Worm (Caenorhabditis elegans) whole organism, young adult: ENCODE data around the gene srr-1.

Source experiments
- B0019.2 ChIP-seq: fragments of 200-800 bp; sonication (Bioruptor generic); conservative IDR thresholded peaks from 2 replicates; pipeline ENCODE4 v1.3.6; 2022; ENCODE audit warnings: missing genetic modification reagents, missing genetic modification characterization, missing compliant biosample characterization
- B0261.1 ChIP-seq: sonication (generic microtip); optimal IDR thresholded peaks from 2 replicates; lab custom pipeline; 2016; ENCODE audit warnings: mild to moderate bottlenecking, missing genetic modification characterization, moderate library complexity, missing compliant biosample characterization
- C06A6.2 ChIP-seq: fragments of 200-800 bp; sonication (Bioruptor generic); conservative IDR thresholded peaks from 2 replicates; pipeline ENCODE4 v1.3.6; 2022; ENCODE audit warnings: missing genetic modification characterization, missing compliant biosample characterization
- C17E4.6 ChIP-seq: fragments of 200-800 bp; sonication (Bioruptor generic); IDR thresholded peaks from 2 replicates; pipeline ENCODE4 v1.3.6; 2022; ENCODE audit warnings: missing genetic modification reagents, missing genetic modification characterization, missing compliant biosample characterization
- D2030.7 ChIP-seq: fragments of 200-800 bp; sonication (Bioruptor generic); IDR thresholded peaks from 2 replicates; pipeline ENCODE4 v1.3.6; 2022; ENCODE audit warnings: missing genetic modification reagents, missing genetic modification characterization, missing compliant biosample characterization
- F10E7.11 ChIP-seq: sonication (generic microtip); optimal IDR thresholded peaks from 2 replicates; lab custom pipeline; 2017; ENCODE audit warnings: mild to moderate bottlenecking, missing genetic modification characterization, moderate library complexity, missing compliant biosample characterization
- F22D6.2 ChIP-seq: sonication (generic microtip); optimal IDR thresholded peaks from 2 replicates; lab custom pipeline; 2016; ENCODE audit warnings: mild to moderate bottlenecking, missing genetic modification characterization, missing compliant biosample characterization
- F23B12.7 ChIP-seq: sonication (generic microtip); optimal IDR thresholded peaks from 2 replicates; lab custom pipeline; 2017; ENCODE audit warnings: missing genetic modification characterization, mild to moderate bottlenecking, missing compliant biosample characterization, antibody characterized with exemption, moderate library complexity; ENCODE audit not compliant: insufficient read depth
- F39B2.1 ChIP-seq: fragments of 200-800 bp; sonication (Bioruptor generic); IDR thresholded peaks from 2 replicates; pipeline ENCODE4 v1.3.6; 2022; ENCODE audit warnings: missing genetic modification reagents, missing genetic modification characterization, missing compliant biosample characterization
- F57C9.4 ChIP-seq: sonication (generic microtip); optimal IDR thresholded peaks from 2 replicates; lab custom pipeline; 2017; ENCODE audit warnings: mild to moderate bottlenecking, missing genetic modification characterization, missing compliant biosample characterization
- K11D2.4 ChIP-seq: fragments of 200-800 bp; sonication (Bioruptor generic); IDR thresholded peaks from 2 replicates; pipeline ENCODE4 v1.3.6; 2022; ENCODE audit warnings: missing genetic modification reagents, missing genetic modification characterization, missing compliant biosample characterization
- K12H6.12 ChIP-seq: fragments of 200-800 bp; sonication (Bioruptor generic); optimal IDR thresholded peaks from 2 replicates; lab custom pipeline; 2018; ENCODE audit warnings: mild to moderate bottlenecking, missing genetic modification characterization, missing compliant biosample characterization
- T26A5.8 ChIP-seq: sonication (generic microtip); optimal IDR thresholded peaks from 2 replicates; lab custom pipeline; 2016; ENCODE audit warnings: missing genetic modification characterization, missing compliant biosample characterization
- Y67H2A.10 ChIP-seq: fragments of 200-800 bp; sonication (Bioruptor generic); conservative IDR thresholded peaks from 2 replicates; pipeline ENCODE4 v1.3.6; 2022; ENCODE audit warnings: missing genetic modification reagents, missing genetic modification characterization, missing compliant biosample characterization
- aptf-3 ChIP-seq: fragments of 200-800 bp; sonication (Bioruptor generic); IDR thresholded peaks from 2 replicates; pipeline ENCODE4 v1.3.6; 2022; ENCODE audit warnings: missing genetic modification characterization, missing compliant biosample characterization
- atf-7 ChIP-seq: sonication (generic microtip); optimal IDR thresholded peaks from 2 replicates; lab custom pipeline; 2017; ENCODE audit warnings: mild to moderate bottlenecking, missing genetic modification characterization, missing compliant biosample characterization
- athp-1 ChIP-seq: sonication (generic microtip); optimal IDR thresholded peaks from 2 replicates; lab custom pipeline; 2017; ENCODE audit warnings: mild to moderate bottlenecking, missing genetic modification characterization, missing compliant biosample characterization
- attf-5 ChIP-seq: fragments of 200-800 bp; sonication (Bioruptor generic); optimal IDR thresholded peaks from 2 replicates; lab custom pipeline; 2018; ENCODE audit warnings: mild to moderate bottlenecking, missing genetic modification characterization, missing compliant biosample characterization
- attf-6 ChIP-seq: fragments of 200-800 bp; sonication (Bioruptor generic); IDR thresholded peaks from 2 replicates; pipeline ENCODE4 v1.3.6; 2022; ENCODE audit warnings: missing genetic modification reagents, missing genetic modification characterization, missing compliant biosample characterization
- ceh-40 ChIP-seq: fragments of 200-800 bp; sonication (Bioruptor generic); IDR thresholded peaks from 2 replicates; pipeline ENCODE4 v1.3.6; 2022; ENCODE audit warnings: missing genetic modification characterization, missing compliant biosample characterization
- ceh-58 ChIP-seq: fragments of 200-800 bp; sonication (Bioruptor generic); IDR thresholded peaks from 2 replicates; pipeline ENCODE4 v1.3.6; 2022; ENCODE audit warnings: missing genetic modification characterization, missing compliant biosample characterization
- ceh-91 ChIP-seq: fragments of 200-800 bp; sonication (Bioruptor generic); IDR thresholded peaks from 2 replicates; pipeline ENCODE4 v1.3.6; 2022; ENCODE audit warnings: missing genetic modification reagents, missing genetic modification characterization, missing compliant biosample characterization
- die-1 ChIP-seq: sonication (generic microtip); optimal IDR thresholded peaks from 2 replicates; lab custom pipeline; 2016; ENCODE audit warnings: missing genotype, mild to moderate bottlenecking, missing genetic modification characterization, missing compliant biosample characterization
- dox-1 ChIP-seq: fragments of 200-800 bp; sonication (Bioruptor generic); IDR thresholded peaks from 2 replicates; pipeline ENCODE4 v1.3.6; 2022; ENCODE audit warnings: missing genetic modification reagents, missing genetic modification characterization, missing compliant biosample characterization
- dpff-1 ChIP-seq: sonication (generic microtip); optimal IDR thresholded peaks from 2 replicates; lab custom pipeline; 2017; ENCODE audit warnings: mild to moderate bottlenecking, missing genetic modification characterization, missing compliant biosample characterization
- efl-1 ChIP-seq: fragments of 150-350 bp; optimal IDR thresholded peaks from 2 replicates; lab custom pipeline; 2014; ENCODE audit warnings: missing biosample characterization, missing genetic modification reagents, missing genetic modification characterization
- egrh-3 ChIP-seq: fragments of 200-800 bp; sonication (Bioruptor generic); IDR thresholded peaks from 2 replicates; pipeline ENCODE4 v1.3.6; 2022; ENCODE audit warnings: missing genetic modification reagents, missing genetic modification characterization, missing compliant biosample characterization
- ekl-4 ChIP-seq: fragments of 200-800 bp; sonication (Bioruptor generic); IDR thresholded peaks from 2 replicates; pipeline ENCODE4 v1.3.6; 2022; ENCODE audit warnings: missing genetic modification reagents, missing genetic modification characterization, missing compliant biosample characterization
- ets-4 ChIP-seq: fragments of 200-800 bp; sonication (Bioruptor generic); optimal IDR thresholded peaks from 2 replicates; lab custom pipeline; 2018; ENCODE audit warnings: mild to moderate bottlenecking, missing genetic modification characterization, missing compliant biosample characterization
- hrde-1 ChIP-seq: sonication (generic microtip); optimal IDR thresholded peaks from 2 replicates; lab custom pipeline; 2016; ENCODE audit warnings: missing genetic modification characterization, mild to moderate bottlenecking, missing compliant biosample characterization, moderate library complexity, missing genotype, missing genetic modification reagents, borderline replicate concordance
- hsf-1 ChIP-seq: fragments of 200-800 bp; sonication (Bioruptor generic); IDR thresholded peaks from 2 replicates; pipeline ENCODE4 v1.3.6; 2022; ENCODE audit warnings: missing genetic modification reagents, missing genetic modification characterization, missing compliant biosample characterization
- lag-1 ChIP-seq: fragments of 200-800 bp; sonication (Bioruptor generic); IDR thresholded peaks from 2 replicates; pipeline ENCODE4 v1.3.6; 2022; ENCODE audit warnings: missing genetic modification reagents, missing genetic modification characterization, missing compliant biosample characterization
- let-526 ChIP-seq: fragments of 200-800 bp; sonication (Bioruptor generic); IDR thresholded peaks from 2 replicates; pipeline ENCODE4 v1.3.6; 2022; ENCODE audit warnings: missing genetic modification reagents, missing genetic modification characterization, missing compliant biosample characterization
- lin-35 ChIP-seq, 3 experiments: fragments of 150-350 bp in 2 of 3; sonication (generic microtip) in 1 of 3; optimal IDR thresholded peaks; 2 replicates each; lab custom pipeline; 2014 to 2018; ENCODE audit warnings: missing biosample characterization in 3 of 3, missing genetic modification characterization in 3 of 3, missing genetic modification reagents in 3 of 3
- lin-40 ChIP-seq: sonication (generic microtip); optimal IDR thresholded peaks from 2 replicates; lab custom pipeline; 2016; ENCODE audit warnings: missing genetic modification characterization, mild to moderate bottlenecking, missing compliant biosample characterization, missing genotype, missing genetic modification reagents
- lin-54 ChIP-seq: fragments of 200-800 bp; sonication (Bioruptor generic); optimal IDR thresholded peaks from 2 replicates; lab custom pipeline; 2018; ENCODE audit warnings: mild to moderate bottlenecking, missing genetic modification characterization, missing compliant biosample characterization
- madf-6 ChIP-seq: fragments of 200-800 bp; sonication (Bioruptor generic); IDR thresholded peaks from 2 replicates; pipeline ENCODE4 v1.3.6; 2022; ENCODE audit warnings: missing genetic modification reagents, missing genetic modification characterization, missing compliant biosample characterization
- madf-8 ChIP-seq: fragments of 200-800 bp; sonication (Bioruptor generic); conservative IDR thresholded peaks from 2 replicates; pipeline ENCODE4 v1.3.6; 2022; ENCODE audit warnings: missing genetic modification reagents, missing genetic modification characterization, missing compliant biosample characterization
- mcd-1 ChIP-seq: fragments of 200-800 bp; sonication (Bioruptor generic); IDR thresholded peaks from 2 replicates; pipeline ENCODE4 v1.3.6; 2022; ENCODE audit warnings: missing genetic modification reagents, missing genetic modification characterization, missing compliant biosample characterization
- mel-28 ChIP-seq: sonication (generic microtip); optimal IDR thresholded peaks from 2 replicates; lab custom pipeline; 2016; ENCODE audit warnings: borderline replicate concordance, mild to moderate bottlenecking, missing genetic modification characterization, missing compliant biosample characterization
- mes-4 ChIP-seq: sonication (generic microtip); optimal IDR thresholded peaks from 2 replicates; lab custom pipeline; 2016; ENCODE audit warnings: missing genotype, missing genetic modification characterization, missing compliant biosample characterization
- nhr-120 ChIP-seq: fragments of 200-800 bp; sonication (Bioruptor generic); IDR thresholded peaks from 2 replicates; pipeline ENCODE4 v1.3.6; 2022; ENCODE audit warnings: missing genetic modification characterization, missing compliant biosample characterization
- nhr-27 ChIP-seq: fragments of 200-800 bp; sonication (Bioruptor generic); optimal IDR thresholded peaks from 2 replicates; lab custom pipeline; 2018; ENCODE audit warnings: mild to moderate bottlenecking, missing genetic modification characterization, moderate library complexity, missing compliant biosample characterization
- pbrm-1 ChIP-seq: fragments of 200-800 bp; sonication (Bioruptor generic); IDR thresholded peaks from 2 replicates; pipeline ENCODE4 v1.3.6; 2022; ENCODE audit warnings: missing genetic modification reagents, missing genetic modification characterization, missing compliant biosample characterization
- rcor-1 ChIP-seq: fragments of 200-800 bp; sonication (Bioruptor generic); IDR thresholded peaks from 2 replicates; pipeline ENCODE4 v1.3.6; 2022; ENCODE audit warnings: missing genetic modification reagents, missing genetic modification characterization, missing compliant biosample characterization
- snpc-1.1 ChIP-seq: sonication (generic microtip); optimal IDR thresholded peaks from 2 replicates; lab custom pipeline; 2017; ENCODE audit warnings: missing genetic modification characterization, mild to moderate bottlenecking, missing compliant biosample characterization, antibody characterized with exemption, moderate library complexity, missing genotype, missing genetic modification reagents; ENCODE audit not compliant: insufficient read depth
- sptf-2 ChIP-seq: fragments of 200-800 bp; sonication (Bioruptor generic); optimal IDR thresholded peaks from 2 replicates; lab custom pipeline; 2018; ENCODE audit warnings: mild to moderate bottlenecking, missing genetic modification characterization, missing compliant biosample characterization
- zfh-2 ChIP-seq: fragments of 200-800 bp; sonication (Bioruptor generic); conservative IDR thresholded peaks from 2 replicates; pipeline ENCODE4 v1.3.6; 2022; ENCODE audit warnings: missing genetic modification reagents, missing genetic modification characterization, missing compliant biosample characterization
- ztf-3 ChIP-seq: fragments of 200-800 bp; sonication (Bioruptor generic); optimal IDR thresholded peaks from 2 replicates; lab custom pipeline; 2018; ENCODE audit warnings: mild to moderate bottlenecking, missing genetic modification characterization, missing compliant biosample characterization

Gene srr-1

ce11 chrV:13003378-13003777 lies 50.2 kb downstream of the srr-1 start (continued):
- TF ChIP-seq Y67H2A.10 (GFP tag; lab: Robert Waterston, UW) (no peak), nhr-27 (no peak), madf-8 (GFP tag; lab: Robert Waterston, UW) (no peak), ceh-58 (no peak), F57C9.4 (no peak), K12H6.12 (tag; lab: Kevin White, UChicago) (peak; percentile 58), ceh-40 (peak; percentile 18; the same call in 1 of the 2 replicates), efl-1 (GFP tag; lab: Kevin White, UChicago) (no peak), ztf-3 (peak; percentile 45), attf-5 (GFP tag; lab: Kevin White, UChicago) (no peak), rcor-1 (GFP tag; lab: Robert Waterston, UW) (peak; percentile 71), ets-4 (GFP tag; lab: Kevin White, UChicago) (no peak), hsf-1 (no peak), K11D2.4 (GFP tag; lab: Robert Waterston, UW) (no peak), lag-1 (GFP tag; lab: Robert Waterston, UW) (no peak), atf-7 (tag; lab: Kevin White, UChicago) (peak; percentile 69), athp-1 (tag; lab: Kevin White, UChicago) (peak; percentile 50), aptf-3 (GFP tag; lab: Robert Waterston, UW) (0 out of 2 replicates have a peak, but pooled peaks have one; percentile 13), egrh-3 (no peak), F23B12.7 (tag; lab: Kevin White, UChicago) (peak; percentile 76), F39B2.1 (GFP tag; lab: Robert Waterston, UW) (no peak), B0261.1 (tag; lab: Kevin White, UChicago) (peak; percentile 87), madf-6 (GFP tag; lab: Robert Waterston, UW) (peak; percentile 65), dox-1 (GFP tag; lab: Robert Waterston, UW) (peak; percentile 72; the same call in 1 of the 2 replicates), T26A5.8 (tag; lab: Kevin White, UChicago) (no peak), zfh-2 (GFP tag; lab: Robert Waterston, UW) (0 out of 2 replicates have a peak, but pooled peaks have one; percentile 36), lin-40 (tag; lab: Kevin White, UChicago) (peak; percentile 76), D2030.7 (GFP tag; lab: Robert Waterston, UW) (peak; percentile 39; the same call in 1 of the 2 replicates), ekl-4 (peak; percentile 58; the same call in 1 of the 2 replicates), dpff-1 (tag; lab: Kevin White, UChicago) (no peak), lin-35 (GFP tag; optimal IDR thresholded peaks at IDR 0.05; lab: Kevin White, UChicago) (peak in 1 of 3 experiments; percentile 56), attf-6 (GFP tag; lab: Robert Waterston, UW) (no peak), F10E7.11 (no peak), mel-28 (tag; lab: Kevin White, UChicago) (peak; percentile 22), nhr-120 (GFP tag; lab: Robert Waterston, UW) (no peak), B0019.2 (GFP tag; lab: Robert Waterston, UW) (no peak), pbrm-1 (GFP tag; lab: Robert Waterston, UW) (peak; percentile 67), lin-54 (GFP tag; lab: Kevin White, UChicago) (peak; percentile 63), snpc-1.1 (tag; lab: Kevin White, UChicago) (no peak), die-1 (tag; lab: Kevin White, UChicago) (peak; percentile 79), sptf-2 (peak; percentile 37), C06A6.2 (no peak), F22D6.2 (tag; lab: Kevin White, UChicago) (no peak), mes-4 (tag; lab: Kevin White, UChicago) (peak; percentile 67), mcd-1 (GFP tag; lab: Robert Waterston, UW) (peak; percentile 59), let-526 (GFP tag; lab: Robert Waterston, UW) (0 out of 2 replicates have a peak, but pooled peaks have one; percentile 44), C17E4.6 (GFP tag; lab: Robert Waterston, UW) (peak; percentile 32; the same call in 1 of the 2 replicates), hrde-1 (tag; lab: Kevin White, UChicago) (peak; percentile 63), ceh-91 (no peak)
